Worm (Caenorhabditis elegans): ENCODE data around the gene C42C1.12.

The C42C1.12 gene

ce11 chrIV:12268272-12269045 is 13.5 kb downstream of the C42C1.12 start, which contains the start of the genes ppm-1.H and rpl-34 (continued):
- TF ChIP-seq ztf-28 (GFP tag; IDR thresholded peaks at IDR 0.05), result no peak
- no peak for TF ChIP-seq tbp1 (GFP tag; optimal IDR thresholded peaks at IDR 0.05)
- TF ChIP-seq hmg-20 (GFP tag; IDR thresholded peaks at IDR 0.05), result no peak
- TF ChIP-seq Y79H2A.3 (GFP tag; conservative IDR thresholded peaks at IDR 0.05), result no peak
- no peak for TF ChIP-seq atf-7 (tag; optimal IDR thresholded peaks at IDR 0.05)
- TF ChIP-seq F23B12.7 (tag; optimal IDR thresholded peaks at IDR 0.05; ENCODE audit: insufficient read depth), result peak; percentile 64
- TF ChIP-seq ceh-100 (GFP tag; IDR thresholded peaks at IDR 0.05), result no peak
- TF ChIP-seq lin-54 (GFP tag; optimal IDR thresholded peaks at IDR 0.05), result no peak
- no peak for TF ChIP-seq hlh-26 (GFP tag; conservative IDR thresholded peaks at IDR 0.05)
- no peak for TF ChIP-seq ccch-3 (GFP tag; optimal IDR thresholded peaks at IDR 0.05)
- TF ChIP-seq dpl-1 (GFP tag; optimal IDR thresholded peaks at IDR 0.05), result no peak
- no peak for TF ChIP-seq nhr-120 (GFP tag; IDR thresholded peaks at IDR 0.05)
- no peak for TF ChIP-seq egl-18 (GFP tag; IDR thresholded peaks at IDR 0.05)
- TF ChIP-seq ets-4 (GFP tag; optimal IDR thresholded peaks at IDR 0.05), result no peak
- no peak for TF ChIP-seq repo-1 (tag; optimal IDR thresholded peaks at IDR 0.05)
- no peak for TF ChIP-seq hlh-12 (tag; optimal IDR thresholded peaks at IDR 0.05)
- TF ChIP-seq mcd-1 (GFP tag; IDR thresholded peaks at IDR 0.05), result no peak
- no peak for TF ChIP-seq akir-1 (GFP tag; optimal IDR thresholded peaks at IDR 0.05)
- TF ChIP-seq D2030.7 (GFP tag; IDR thresholded peaks at IDR 0.05), result no peak; the same call in 1 of the 2 replicates
- no peak for TF ChIP-seq zim-3 (tag; optimal IDR thresholded peaks at IDR 0.05)
- no peak for TF ChIP-seq nhr-179 (tag; optimal IDR thresholded peaks at IDR 0.05)
- no peak for TF ChIP-seq mel-28 (tag; optimal IDR thresholded peaks at IDR 0.05; ENCODE audit: borderline replicate concordance)
- TF ChIP-seq fkh-3 (tag; optimal IDR thresholded peaks at IDR 0.05), result no peak
- TF ChIP-seq let-607 (tag; optimal IDR thresholded peaks at IDR 0.05), result no peak
- TF ChIP-seq attf-5 (GFP tag; optimal IDR thresholded peaks at IDR 0.05), result peak; percentile 43
- TF ChIP-seq cebp-1 (GFP tag; IDR thresholded peaks at IDR 0.05), result no peak
- TF ChIP-seq cebp-1 (tag; optimal IDR thresholded peaks at IDR 0.05), result no peak
- no peak for TF ChIP-seq F55B11.4 (tag; optimal IDR thresholded peaks at IDR 0.05; ENCODE audit: borderline replicate concordance, insufficient read depth)
- no peak for TF ChIP-seq ztf-26 (tag; optimal IDR thresholded peaks at IDR 0.05)
- no peak for TF ChIP-seq madf-8 (GFP tag; conservative IDR thresholded peaks at IDR 0.05)
- no peak for TF ChIP-seq pbrm-1 (GFP tag; IDR thresholded peaks at IDR 0.05)
- TF ChIP-seq aptf-3 (GFP tag; IDR thresholded peaks at IDR 0.05), result no peak
- no peak for TF ChIP-seq dpff-1 (tag; optimal IDR thresholded peaks at IDR 0.05)
- no peak for TF ChIP-seq nfya-1 (tag; optimal IDR thresholded peaks at IDR 0.05; ENCODE audit: borderline replicate concordance, insufficient read depth)
- no peak for TF ChIP-seq attf-6 (GFP tag; IDR thresholded peaks at IDR 0.05)
- TF ChIP-seq ceh-40 (GFP tag; IDR thresholded peaks at IDR 0.05), result no peak
- TF ChIP-seq unc-62 (GFP tag; optimal IDR thresholded peaks at IDR 0.05), result no peak
- no peak for TF ChIP-seq ceh-91 (GFP tag; IDR thresholded peaks at IDR 0.05)
- no peak for TF ChIP-seq F57A8.1 (GFP tag; optimal IDR thresholded peaks at IDR 0.05)
- TF ChIP-seq Y56A3A.18 (GFP tag; IDR thresholded peaks at IDR 0.05), result no peak
- TF ChIP-seq F37B4.10 (GFP tag; IDR thresholded peaks at IDR 0.05), result no peak
- TF ChIP-seq athp-1 (tag; optimal IDR thresholded peaks at IDR 0.05), result no peak
- TF ChIP-seq let-526 (GFP tag; IDR thresholded peaks at IDR 0.05), result no peak
- no peak for TF ChIP-seq madf-6 (GFP tag; IDR thresholded peaks at IDR 0.05)
- TF ChIP-seq efl-1 (GFP tag; optimal IDR thresholded peaks at IDR 0.05), result peak; percentile 39
- no peak for TF ChIP-seq pha-4 (tag; optimal IDR thresholded peaks at IDR 0.05)
- peak; percentile 59 for TF ChIP-seq snpc-3.4 (tag; optimal IDR thresholded peaks at IDR 0.05)
- no peak for TF ChIP-seq sea-2 (GFP tag; IDR thresholded peaks at IDR 0.05)
- no peak for TF ChIP-seq K12H6.12 (tag; optimal IDR thresholded peaks at IDR 0.05)

Data from whole organism, young adult.